Worm (Caenorhabditis elegans): ENCODE measurements around the gene nstp-5.

- TF ChIP-seq ceh-82 (tag; optimal IDR thresholded peaks at IDR 0.05), result no peak
- TF ChIP-seq elt-1 (tag; optimal IDR thresholded peaks at IDR 0.05), result no peak
- TF ChIP-seq lin-13 (GFP tag; optimal IDR thresholded peaks at IDR 0.05), result no peak
- no peak for TF ChIP-seq peb-1 (tag; optimal IDR thresholded peaks at IDR 0.05)
- TF ChIP-seq zag-1 (tag; optimal IDR thresholded peaks at IDR 0.05), result no peak
- TF ChIP-seq C34F6.9 (tag; optimal IDR thresholded peaks at IDR 0.05), result no peak
- no peak for TF ChIP-seq ztf-11 (tag; optimal IDR thresholded peaks at IDR 0.05)
- no peak for TF ChIP-seq nhr-23 (tag; optimal IDR thresholded peaks at IDR 0.05)
- TF ChIP-seq snpc-4 (tag; optimal IDR thresholded peaks at IDR 0.05), result no peak
- no peak for TF ChIP-seq unc-62 (GFP tag; optimal IDR thresholded peaks at IDR 0.05)
These were observed 27.8 kb downstream of the nstp-5 start, which contains the start of gene ZK896.4 for ce11 chrIV:12883190-12883589.
